Worm (Caenorhabditis elegans) whole organism, L1 larva: ENCODE results near the gene clec-128.

Experiments used
- C16A3.4 ChIP-seq: fragments of 150-350 bp; optimal IDR thresholded peaks from 2 replicates; lab custom pipeline; 2014; ENCODE audit warnings: missing biosample characterization, missing genetic modification characterization
- F16B12.6 ChIP-seq: fragments of 150-350 bp; optimal IDR thresholded peaks from 2 replicates; lab custom pipeline; 2014; ENCODE audit warnings: missing biosample characterization, missing genetic modification characterization
- blmp-1 ChIP-seq: fragments of 150-350 bp; optimal IDR thresholded peaks from 2 replicates; lab custom pipeline; 2014; ENCODE audit warnings: missing biosample characterization, missing genetic modification characterization
- ceh-63 ChIP-seq: fragments of 200-800 bp; sonication (Bioruptor generic); optimal IDR thresholded peaks from 2 replicates; lab custom pipeline; 2018; ENCODE audit warnings: mild to moderate bottlenecking, missing genetic modification characterization, missing compliant biosample characterization
- ceh-8 ChIP-seq: fragments of 200-800 bp; sonication (Bioruptor generic); optimal IDR thresholded peaks from 2 replicates; lab custom pipeline; 2018; ENCODE audit warnings: mild to moderate bottlenecking, missing genetic modification characterization, moderate library complexity, missing compliant biosample characterization
- ceh-82 ChIP-seq, 3 experiments: fragments of 150-350 bp in 1 of 3; sonication (generic microtip) in 2 of 3; optimal IDR thresholded peaks; 2 replicates each; lab custom pipeline; 2014 to 2017; ENCODE audit warnings: missing biosample characterization in 3 of 3, missing genetic modification characterization in 3 of 3
- efl-3 ChIP-seq: fragments of 200-800 bp; sonication (Bioruptor generic); optimal IDR thresholded peaks from 2 replicates; lab custom pipeline; 2018; ENCODE audit warnings: mild to moderate bottlenecking, missing genetic modification characterization, missing compliant biosample characterization
- egl-27 ChIP-seq, 2 experiments: fragments of 150-350 bp in 1 of 2; sonication (generic microtip); optimal IDR thresholded peaks; 3 replicates each; lab custom pipeline; 2017 to 2018; ENCODE audit warnings: missing biosample characterization in 2 of 2, missing genetic modification characterization in 2 of 2, missing genetic modification reagents in 2 of 2
- elt-3 ChIP-seq, 6 experiments: fragments of 150-350 bp in 1 of 6; sonication (generic microtip); optimal IDR thresholded peaks; 2 replicates each; lab custom pipeline; 2017 to 2018; ENCODE audit warnings: missing biosample characterization in 6 of 6, missing genetic modification characterization in 6 of 6, inconsistent platforms in 1 of 6
- hpl-2 ChIP-seq: fragments of 150-350 bp; optimal IDR thresholded peaks from 2 replicates; lab custom pipeline; 2014; ENCODE audit warnings: missing biosample characterization, missing genetic modification reagents, missing genetic modification characterization
- irx-1 ChIP-seq: sonication (generic microtip); optimal IDR thresholded peaks from 2 replicates; lab custom pipeline; 2016; ENCODE audit warnings: missing genetic modification characterization, missing compliant biosample characterization
- isw-1 ChIP-seq: fragments of 200-800 bp; sonication (Bioruptor generic); IDR thresholded peaks from 2 replicates; pipeline ENCODE4 v1.3.6; 2022; ENCODE audit warnings: missing genetic modification characterization, missing compliant biosample characterization
- lin-13 ChIP-seq: fragments of 150-350 bp; optimal IDR thresholded peaks from 2 replicates; lab custom pipeline; 2014; ENCODE audit warnings: missing biosample characterization, missing genetic modification reagents, missing genetic modification characterization
- lin-14 ChIP-seq: fragments of 200-800 bp; sonication (Bioruptor generic); optimal IDR thresholded peaks from 2 replicates; lab custom pipeline; 2018; ENCODE audit warnings: mild to moderate bottlenecking, missing genetic modification characterization, moderate library complexity, missing compliant biosample characterization
- lin-15B ChIP-seq: fragments of 150-350 bp; sonication (generic microtip); optimal IDR thresholded peaks from 3 replicates; lab custom pipeline; 2014; ENCODE audit warnings: missing biosample characterization, missing genetic modification characterization
- lin-35 ChIP-seq, 2 experiments: fragments of 150-350 bp; optimal IDR thresholded peaks; 2 replicates each; lab custom pipeline; 2014; ENCODE audit warnings: missing biosample characterization in 2 of 2, missing genetic modification characterization in 2 of 2, missing genetic modification reagents in 2 of 2
- lir-3 ChIP-seq: sonication (generic microtip); optimal IDR thresholded peaks from 2 replicates; lab custom pipeline; 2016; ENCODE audit warnings: mild to moderate bottlenecking, missing genetic modification characterization, moderate library complexity, missing compliant biosample characterization; ENCODE audit not compliant: poor library complexity
- mdl-1 ChIP-seq, 2 experiments: fragments of 150-350 bp; optimal IDR thresholded peaks; 2 replicates each; lab custom pipeline; 2014 to 2017; ENCODE audit warnings: missing biosample characterization in 2 of 2, missing genetic modification characterization in 2 of 2, inconsistent platforms in 1 of 2
- mep-1 ChIP-seq: fragments of 150-350 bp; optimal IDR thresholded peaks from 2 replicates; lab custom pipeline; 2014; ENCODE audit warnings: missing biosample characterization, missing genetic modification characterization
- nhr-19 ChIP-seq: fragments of 200-800 bp; sonication (Bioruptor generic); conservative IDR thresholded peaks from 2 replicates; pipeline ENCODE4 v1.3.6; 2022; ENCODE audit warnings: missing genetic modification characterization, missing compliant biosample characterization
- nhr-20 ChIP-seq: sonication (generic microtip); optimal IDR thresholded peaks from 2 replicates; lab custom pipeline; 2016; ENCODE audit warnings: mild to moderate bottlenecking, missing genetic modification characterization, missing compliant biosample characterization
- nhr-71 ChIP-seq: sonication (generic microtip); optimal IDR thresholded peaks from 2 replicates; lab custom pipeline; 2016; ENCODE audit warnings: mild to moderate bottlenecking, missing genetic modification characterization, moderate library complexity, missing compliant biosample characterization
- nhr-76 ChIP-seq: sonication (generic microtip); optimal IDR thresholded peaks from 2 replicates; lab custom pipeline; 2017; ENCODE audit warnings: missing biosample characterization, missing genetic modification characterization
- nhr-85 ChIP-seq: sonication (generic microtip); peaks from one replicate; lab custom pipeline; 2016; ENCODE audit warnings: missing genetic modification characterization, inconsistent platforms, missing compliant biosample characterization
- nhr-90 ChIP-seq: sonication (generic microtip); optimal IDR thresholded peaks from 2 replicates; lab custom pipeline; 2016; ENCODE audit warnings: mild to moderate bottlenecking, missing genetic modification characterization, missing compliant biosample characterization; ENCODE audit not compliant: poor library complexity
- pax-3 ChIP-seq: fragments of 200-800 bp; sonication (Bioruptor generic); optimal IDR thresholded peaks from 2 replicates; lab custom pipeline; 2018; ENCODE audit warnings: mild to moderate bottlenecking, missing genetic modification characterization, moderate library complexity, missing compliant biosample characterization
- pqm-1 ChIP-seq: sonication (generic microtip); optimal IDR thresholded peaks from 3 replicates; lab custom pipeline; 2017; ENCODE audit warnings: missing biosample characterization, missing genetic modification characterization
- rnt-1 ChIP-seq: sonication (generic microtip); optimal IDR thresholded peaks from 2 replicates; lab custom pipeline; 2016; ENCODE audit warnings: mild to moderate bottlenecking, missing genetic modification characterization, moderate library complexity, missing compliant biosample characterization
- snpc-4 ChIP-seq: fragments of 150-350 bp; optimal IDR thresholded peaks from 2 replicates; lab custom pipeline; 2014; ENCODE audit warnings: missing biosample characterization, missing genetic modification characterization
- sox-4 ChIP-seq: sonication (generic microtip); optimal IDR thresholded peaks from 2 replicates; lab custom pipeline; 2016; ENCODE audit warnings: missing genetic modification characterization, missing compliant biosample characterization
- swsn-7 ChIP-seq: sonication (generic microtip); optimal IDR thresholded peaks from 2 replicates; lab custom pipeline; 2016; ENCODE audit warnings: missing genetic modification characterization, missing compliant biosample characterization
- unc-62 ChIP-seq: fragments of 150-350 bp; optimal IDR thresholded peaks from 2 replicates; lab custom pipeline; 2014; ENCODE audit warnings: missing biosample characterization, missing genetic modification reagents, missing genetic modification characterization
- unc-86 ChIP-seq: sonication (generic microtip); optimal IDR thresholded peaks from 2 replicates; lab custom pipeline; 2016; ENCODE audit warnings: missing genetic modification characterization, missing compliant biosample characterization
- vab-15 ChIP-seq: sonication (generic microtip); optimal IDR thresholded peaks from 2 replicates; lab custom pipeline; 2017; ENCODE audit warnings: missing genotype, mild to moderate bottlenecking, missing genetic modification characterization, missing compliant biosample characterization
- xbp-1 ChIP-seq: sonication (generic microtip); optimal IDR thresholded peaks from 2 replicates; lab custom pipeline; 2016; ENCODE audit warnings: missing genetic modification characterization, missing compliant biosample characterization
- zag-1 ChIP-seq: fragments of 150-350 bp; optimal IDR thresholded peaks from 2 replicates; lab custom pipeline; 2014; ENCODE audit warnings: missing biosample characterization, missing genetic modification characterization
- zip-4 ChIP-seq: fragments of 200-800 bp; sonication (Bioruptor generic); optimal IDR thresholded peaks from 2 replicates; lab custom pipeline; 2018; ENCODE audit warnings: mild to moderate bottlenecking, missing genetic modification characterization, moderate library complexity, missing compliant biosample characterization
- ztf-11 ChIP-seq, 2 experiments: sonication (generic microtip); optimal IDR thresholded peaks; 2 replicates each; lab custom pipeline; 2016 to 2017; ENCODE audit warnings: missing genetic modification characterization in 2 of 2, missing biosample characterization in 1 of 2, missing compliant biosample characterization in 1 of 2
- ztf-4 ChIP-seq: fragments of 150-350 bp; optimal IDR thresholded peaks from 2 replicates; lab custom pipeline; 2014; ENCODE audit warnings: missing biosample characterization, missing genetic modification characterization

clec-128 gene

DNA sequence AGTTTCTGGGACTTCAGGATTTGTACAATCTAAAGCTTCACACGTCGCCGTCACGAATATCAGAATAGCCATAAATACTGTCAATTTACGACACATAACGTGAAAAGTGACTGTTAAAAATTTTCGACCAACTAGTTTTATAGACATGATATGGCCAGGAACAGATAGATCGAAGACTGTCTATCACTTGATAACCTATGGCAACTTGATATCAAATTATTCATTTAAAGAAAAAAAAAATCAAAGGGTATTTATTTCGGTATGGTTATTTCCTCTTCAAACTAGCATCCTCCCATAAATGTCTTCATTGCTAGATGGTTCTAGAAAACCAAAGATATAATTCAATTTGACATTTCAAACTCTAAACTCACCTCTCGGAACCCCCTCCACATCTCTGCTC is 8.4 kb downstream of the clec-128 start, which contains the start of gene W10G11.3:
TSS of gene W10G11.3 (minus strand) at position 101 of the 400 bp plus-strand sequence.
- TF ChIP-seq pax-3 (tag; lab: Kevin White, UChicago) (no peak), zip-4 (GFP tag; lab: Kevin White, UChicago) (no peak), blmp-1 (tag; lab: Kevin White, UChicago) (no peak), nhr-85 (no peak), lir-3 (tag; lab: Kevin White, UChicago) (no peak)
- TF ChIP-seq, all 84 proteins: peak for 0

DNA sequence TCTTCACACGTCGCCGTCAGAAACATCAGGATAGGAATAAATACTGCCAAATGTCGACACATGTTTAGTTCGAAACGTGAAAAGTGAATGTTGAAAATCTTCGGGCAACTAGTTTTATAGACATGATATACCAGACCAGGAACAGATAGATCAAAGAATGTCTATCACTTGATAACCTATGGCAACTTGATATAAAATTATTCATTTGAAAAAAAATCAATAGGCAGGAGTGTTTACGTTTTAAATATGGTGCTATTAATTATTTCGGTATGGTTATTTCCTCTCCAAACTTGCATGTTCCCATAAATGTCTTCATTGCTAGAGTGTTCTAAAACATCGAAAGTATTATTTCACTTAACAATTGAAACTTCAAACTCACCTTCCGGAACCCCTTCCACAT is 9.3 kb downstream of the clec-128 start, which contains the start of gene W10G11.2:
TSS of gene W10G11.2 (minus strand) at position 101 of the 400 bp plus-strand sequence.
- no peak for TF ChIP-seq lin-15B (tag; lab: Kevin White, UChicago)
- TF ChIP-seq sox-4 (tag; lab: Kevin White, UChicago) = no peak
- no peak for TF ChIP-seq rnt-1 (tag; lab: Kevin White, UChicago)
- TF ChIP-seq lin-13 (GFP tag; lab: Kevin White, UChicago) = no peak
- no peak for TF ChIP-seq nhr-90 (tag; lab: Kevin White, UChicago)
- TF ChIP-seq ceh-82 (tag; optimal IDR thresholded peaks at IDR 0.05; lab: Kevin White, UChicago) = no peak
- TF ChIP-seq nhr-20 (tag; lab: Kevin White, UChicago) = no peak
- no peak for TF ChIP-seq nhr-76
- TF ChIP-seq nhr-85 = no peak
- no peak for TF ChIP-seq ceh-8 (GFP tag; lab: Kevin White, UChicago)
- TF ChIP-seq unc-62 (GFP tag; lab: Kevin White, UChicago) = no peak
- TF ChIP-seq ztf-4 (tag; lab: Kevin White, UChicago) = no peak
- TF ChIP-seq mep-1 = no peak
- no peak for TF ChIP-seq zag-1 (tag; lab: Kevin White, UChicago)
- TF ChIP-seq nhr-19 (GFP tag; lab: Robert Waterston, UW) = no peak
- TF ChIP-seq ceh-63 (GFP tag; lab: Kevin White, UChicago) = no peak
- no peak for TF ChIP-seq lin-35 (GFP tag; optimal IDR thresholded peaks at IDR 0.05; lab: Kevin White, UChicago)
- no peak for TF ChIP-seq hpl-2 (GFP tag; lab: Kevin White, UChicago)
- TF ChIP-seq C16A3.4 (tag; lab: Kevin White, UChicago) = no peak
- TF ChIP-seq snpc-4 = no peak
- TF ChIP-seq, all 84 proteins: peak for 0

DNA sequence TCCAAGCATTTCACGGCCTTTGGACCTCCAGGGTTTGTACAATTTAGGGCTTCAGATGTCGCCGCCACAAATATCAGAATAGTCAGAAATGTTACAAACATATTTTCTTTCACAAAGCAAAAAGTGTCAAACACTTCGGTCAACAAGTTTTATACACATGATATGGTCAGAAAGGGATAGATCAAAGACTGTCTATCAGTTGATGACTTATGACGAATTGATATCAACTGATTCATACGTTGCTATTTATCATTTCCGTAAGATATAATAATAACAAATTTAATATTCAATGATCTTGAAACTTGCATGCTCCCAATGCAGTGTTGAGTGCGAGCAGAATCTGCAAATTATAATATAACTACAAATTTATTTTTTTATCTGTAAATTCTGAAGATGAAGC is 10.2 kb downstream of the clec-128 start, which contains the start of gene W10G11.1:
TSS of gene W10G11.1 (minus strand) at position 101 of the 400 bp plus-strand sequence.
- no peak for TF ChIP-seq efl-3

DNA sequence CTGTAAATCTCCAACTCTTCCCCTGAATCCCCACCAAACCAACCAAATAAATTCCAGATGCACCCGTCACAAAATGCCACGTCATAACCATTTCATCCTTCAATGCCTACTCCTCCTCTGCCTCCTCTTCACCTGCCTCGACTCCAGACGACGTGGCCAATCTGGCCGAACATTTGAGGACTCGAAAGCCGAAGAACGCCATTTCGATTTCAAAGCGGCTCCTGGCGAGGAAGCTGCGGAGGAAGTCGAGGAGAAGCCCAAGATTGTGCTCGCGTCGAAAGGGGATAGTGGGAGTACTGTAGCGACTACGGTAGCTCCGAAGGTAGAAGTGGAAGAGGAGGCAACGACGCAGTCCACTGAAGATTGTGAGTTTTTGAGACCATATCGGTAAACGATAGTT is 13.4 kb downstream of the clec-128 start, which contains the start of gene lgc-45:
TSS of gene lgc-45 (plus strand) at position 56 of the 400 bp plus-strand sequence.
- no peak for TF ChIP-seq pqm-1 (tag; lab: Kevin White, UChicago)
- no peak for TF ChIP-seq xbp-1 (tag; lab: Kevin White, UChicago)
- TF ChIP-seq vab-15 (tag; lab: Kevin White, UChicago) = no peak
- TF ChIP-seq isw-1 = no peak
- no peak for TF ChIP-seq irx-1 (tag; lab: Kevin White, UChicago)

DNA sequence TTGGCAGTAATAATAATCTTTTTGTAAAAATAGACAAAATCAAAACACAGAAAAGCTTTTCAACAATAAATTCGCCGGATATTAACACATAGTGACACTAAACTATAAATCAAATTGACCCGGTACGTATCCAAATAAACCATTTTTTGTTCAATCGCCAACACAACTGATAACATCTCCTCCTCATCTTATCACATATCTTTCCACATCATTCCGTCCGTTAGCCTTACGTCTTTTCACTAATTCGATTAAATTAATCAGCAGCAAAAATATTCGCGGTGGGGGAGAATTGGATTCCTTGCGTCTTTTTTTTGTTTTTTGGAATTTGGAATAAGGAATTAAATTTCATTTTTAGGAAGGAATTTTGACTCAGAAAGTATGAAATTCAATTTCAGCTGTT is 14.2 kb downstream of the clec-128 start:
- TF ChIP-seq swsn-7 (tag; lab: Kevin White, UChicago) = no peak
- no peak for TF ChIP-seq unc-86 (tag; lab: Kevin White, UChicago)
- TF ChIP-seq nhr-71 (tag; lab: Kevin White, UChicago) = no peak
- TF ChIP-seq ztf-11 (tag; optimal IDR thresholded peaks at IDR 0.05; lab: Kevin White, UChicago) = no peak
- peak; percentile 68 for TF ChIP-seq blmp-1 (tag; lab: Kevin White, UChicago)
- TF ChIP-seq egl-27 (tag; optimal IDR thresholded peaks at IDR 0.05; lab: Kevin White, UChicago) = no peak
- no peak for TF ChIP-seq isw-1
- no peak for TF ChIP-seq xbp-1 (tag; lab: Kevin White, UChicago)
- no peak for TF ChIP-seq F16B12.6 (tag; lab: Kevin White, UChicago)
- TF ChIP-seq elt-3 (tag; optimal IDR thresholded peaks at IDR 0.05; lab: Kevin White, UChicago) = peak in 4 of 6 experiments; percentile 10 to 78 (median 48)
- TF ChIP-seq lin-14 (GFP tag; lab: Kevin White, UChicago) = peak; percentile 13
- no peak for TF ChIP-seq mdl-1 (tag; optimal IDR thresholded peaks at IDR 0.05; lab: Kevin White, UChicago)
- no peak for TF ChIP-seq lin-13 (GFP tag; lab: Kevin White, UChicago)
- TF ChIP-seq, all 84 proteins: peak for 3
